Worm (Caenorhabditis elegans) whole organism, late embryonic: ENCODE results near the gene B0496.6.

Experiments used
- F13H6.1 ChIP-seq: sonication (generic microtip); optimal IDR thresholded peaks from 2 replicates; lab custom pipeline; 2016; ENCODE audit warnings: missing genetic modification characterization, missing compliant biosample characterization
- K02D7.2 ChIP-seq: sonication (generic microtip); optimal IDR thresholded peaks from 2 replicates; lab custom pipeline; 2017; ENCODE audit warnings: mild to moderate bottlenecking, missing genetic modification characterization, missing compliant biosample characterization
- T23F11.4 ChIP-seq: fragments of 200-800 bp; sonication (Bioruptor generic); optimal IDR thresholded peaks from 2 replicates; lab custom pipeline; 2018; ENCODE audit warnings: mild to moderate bottlenecking, missing genetic modification characterization, missing compliant biosample characterization
- ceh-18 ChIP-seq: sonication (generic microtip); optimal IDR thresholded peaks from 2 replicates; lab custom pipeline; 2016; ENCODE audit warnings: missing genetic modification characterization, missing compliant biosample characterization
- ceh-24 ChIP-seq: sonication (generic microtip); optimal IDR thresholded peaks from 2 replicates; lab custom pipeline; 2016; ENCODE audit warnings: mild to moderate bottlenecking, missing genetic modification characterization, missing compliant biosample characterization
- che-1 ChIP-seq: sonication (generic microtip); optimal IDR thresholded peaks from 2 replicates; lab custom pipeline; 2016; ENCODE audit warnings: mild to moderate bottlenecking, missing genetic modification characterization, missing compliant biosample characterization
- dve-1 ChIP-seq: sonication (generic microtip); optimal IDR thresholded peaks from 2 replicates; lab custom pipeline; 2017; ENCODE audit warnings: antibody characterized with exemption, mild to moderate bottlenecking, missing genetic modification characterization, missing compliant biosample characterization
- ets-4 ChIP-seq: sonication (generic microtip); optimal IDR thresholded peaks from 2 replicates; lab custom pipeline; 2016; ENCODE audit warnings: missing genetic modification characterization, missing compliant biosample characterization
- eyg-1 ChIP-seq: sonication (generic microtip); optimal IDR thresholded peaks from 2 replicates; lab custom pipeline; 2016; ENCODE audit warnings: missing genotype, missing genetic modification characterization, missing compliant biosample characterization
- fax-1 ChIP-seq: sonication (generic microtip); optimal IDR thresholded peaks from 2 replicates; lab custom pipeline; 2016; ENCODE audit warnings: missing genotype, missing genetic modification characterization, missing compliant biosample characterization
- fkh-10 ChIP-seq: fragments of 150-350 bp; optimal IDR thresholded peaks from 2 replicates; lab custom pipeline; 2014; ENCODE audit warnings: missing biosample characterization, missing genetic modification reagents, missing genetic modification characterization
- hlh-13 ChIP-seq: fragments of 200-800 bp; sonication (Bioruptor generic); optimal IDR thresholded peaks from 2 replicates; lab custom pipeline; 2018; ENCODE audit warnings: mild to moderate bottlenecking, missing genetic modification characterization, missing compliant biosample characterization
- hlh-30 ChIP-seq: sonication (generic microtip); optimal IDR thresholded peaks from 2 replicates; lab custom pipeline; 2017; ENCODE audit warnings: antibody characterized with exemption, missing genetic modification characterization, missing compliant biosample characterization; ENCODE audit not compliant: insufficient read depth
- hlh-6 ChIP-seq: sonication (generic microtip); optimal IDR thresholded peaks from 2 replicates; lab custom pipeline; 2016; ENCODE audit warnings: missing genotype, missing genetic modification characterization, missing compliant biosample characterization
- madf-2 ChIP-seq: sonication (generic microtip); optimal IDR thresholded peaks from 2 replicates; lab custom pipeline; 2017; ENCODE audit warnings: missing genetic modification characterization, missing compliant biosample characterization
- npax-4 ChIP-seq: sonication (generic microtip); optimal IDR thresholded peaks from 2 replicates; lab custom pipeline; 2016; ENCODE audit warnings: missing genetic modification characterization, missing compliant biosample characterization
- odd-2 ChIP-seq: sonication (generic microtip); optimal IDR thresholded peaks from 2 replicates; lab custom pipeline; 2017; ENCODE audit warnings: antibody characterized with exemption, mild to moderate bottlenecking, missing genetic modification characterization, missing compliant biosample characterization
- pat-9 ChIP-seq: fragments of 200-800 bp; sonication (Bioruptor generic); optimal IDR thresholded peaks from 2 replicates; lab custom pipeline; 2018; ENCODE audit warnings: mild to moderate bottlenecking, missing genetic modification characterization, moderate library complexity, missing compliant biosample characterization
- pha-4 ChIP-seq: fragments of 150-350 bp; optimal IDR thresholded peaks from 2 replicates; lab custom pipeline; 2018; ENCODE audit warnings: missing biosample characterization, missing genetic modification reagents, missing genetic modification characterization
- rnt-1 ChIP-seq: sonication (generic microtip); optimal IDR thresholded peaks from 2 replicates; lab custom pipeline; 2016; ENCODE audit warnings: missing genetic modification characterization, missing compliant biosample characterization
- syd-9 ChIP-seq: sonication (generic microtip); optimal IDR thresholded peaks from 2 replicates; lab custom pipeline; 2016; ENCODE audit warnings: mild to moderate bottlenecking, missing genetic modification characterization, moderate library complexity, missing compliant biosample characterization
- unc-3 ChIP-seq, 2 experiments: fragments of 200-800 bp in 1 of 2; sonication (Bioruptor generic) in 1 of 2; sonication (generic microtip) in 1 of 2; conservative IDR thresholded peaks in 1 of 2; optimal IDR thresholded peaks in 1 of 2; 2 replicates each; pipeline versions ENCODE4 v1.3.6 to Lab custom; 2016 to 2022; ENCODE audit warnings: missing compliant biosample characterization in 2 of 2, missing genetic modification characterization in 2 of 2, missing genetic modification reagents in 1 of 2
- unc-42 ChIP-seq: sonication (generic microtip); optimal IDR thresholded peaks from 2 replicates; lab custom pipeline; 2016; ENCODE audit warnings: missing genotype, missing genetic modification characterization, missing compliant biosample characterization
- zip-5 ChIP-seq: sonication (generic microtip); optimal IDR thresholded peaks from 2 replicates; lab custom pipeline; 2016; ENCODE audit warnings: missing genetic modification characterization, missing compliant biosample characterization
- ztf-16 ChIP-seq: sonication (generic microtip); optimal IDR thresholded peaks from 2 replicates; lab custom pipeline; 2017; ENCODE audit warnings: missing genetic modification characterization, missing compliant biosample characterization

Gene B0496.6

ce11 chrIV:7460225-7460624 lies 41.3 kb downstream of the B0496.6 start, which contains the start of gene F13B6.2:
F13B6.2 (minus strand) TSS chrIV:7460325.
- TF ChIP-seq eyg-1 = no peak
- no peak for TF ChIP-seq fax-1 (tag; lab: Kevin White, UChicago)
- no peak for TF ChIP-seq K02D7.2 (tag; lab: Kevin White, UChicago)
- TF ChIP-seq hlh-13 (GFP tag; lab: Kevin White, UChicago) = no peak
- no peak for TF ChIP-seq odd-2
- no peak for TF ChIP-seq ztf-16 (tag; lab: Kevin White, UChicago)
- TF ChIP-seq ceh-24 = no peak
- no peak for TF ChIP-seq dve-1 (tag; lab: Kevin White, UChicago)
- TF ChIP-seq syd-9 (tag; lab: Kevin White, UChicago) = no peak
- no peak for TF ChIP-seq unc-42 (tag; lab: Kevin White, UChicago)
- TF ChIP-seq hlh-30 = no peak
- TF ChIP-seq che-1 (tag; lab: Kevin White, UChicago) = no peak
- no peak for TF ChIP-seq unc-3 (GFP tag; conservative IDR thresholded peaks at IDR 0.05; lab: Robert Waterston, UW)
- TF ChIP-seq unc-3 (tag; optimal IDR thresholded peaks at IDR 0.05; lab: Kevin White, UChicago) = no peak
- no peak for TF ChIP-seq fkh-10

ce11 chrIV:7465857-7466256 lies 46.9 kb downstream of the B0496.6 start, which contains the start of gene F13B6.3:
F13B6.3 (minus strand) TSS chrIV:7465957.
- TF ChIP-seq zip-5 (tag; lab: Kevin White, UChicago) (no peak), npax-4 (tag; lab: Kevin White, UChicago) (no peak), madf-2 (tag; lab: Kevin White, UChicago) (no peak), che-1 (tag; lab: Kevin White, UChicago) (no peak), F13H6.1 (tag; lab: Kevin White, UChicago) (no peak), eyg-1 (no peak), unc-42 (tag; lab: Kevin White, UChicago) (no peak), T23F11.4 (no peak), ceh-18 (tag; lab: Kevin White, UChicago) (no peak)

- TF ChIP-seq hlh-6 (tag; lab: Kevin White, UChicago) (no peak), ceh-18 (tag; lab: Kevin White, UChicago) (no peak), unc-3 (GFP tag; conservative IDR thresholded peaks at IDR 0.05; lab: Robert Waterston, UW) (no peak), unc-3 (tag; optimal IDR thresholded peaks at IDR 0.05; lab: Kevin White, UChicago) (no peak), pha-4 (tag; lab: Kevin White, UChicago) (no peak), ceh-24 (no peak), F13H6.1 (tag; lab: Kevin White, UChicago) (no peak), ets-4 (no peak), pat-9 (tag; lab: Kevin White, UChicago) (no peak)
These were observed 48.3 kb downstream of the B0496.6 start for ce11 chrIV:7467170-7467569.

ce11 chrIV:7468638-7469037 lies 49.7 kb downstream of the B0496.6 start:
- no peak for TF ChIP-seq rnt-1 (tag; lab: Kevin White, UChicago)
